Fruit fly (Drosophila melanogaster): ENCODE measurements around the gene neo.

neo gene

DNA sequence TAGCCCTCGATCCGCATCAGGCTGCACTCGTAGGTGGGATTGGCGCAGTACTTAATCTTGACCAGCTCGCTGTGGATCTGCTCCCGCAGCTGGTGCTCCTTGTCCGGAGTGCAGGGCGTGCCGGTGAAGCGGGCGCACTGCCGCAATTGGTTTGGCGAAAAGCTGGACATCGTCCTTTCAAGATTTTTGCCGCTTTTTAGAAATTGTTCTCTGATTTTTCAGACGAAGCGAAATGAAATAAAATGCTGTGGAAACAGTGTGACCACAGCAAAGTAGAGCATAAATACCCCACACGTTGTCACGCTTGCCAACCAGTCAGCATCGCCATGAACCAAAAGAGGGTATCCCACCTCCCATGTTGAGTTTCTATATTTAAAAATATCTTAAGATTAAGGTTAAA lies 38.3 kb downstream of the neo start, which contains the start of gene dgt1 (continued):
- TF ChIP-seq unc-4 (GFP tag; IDR thresholded peaks at IDR 0.05; ENCODE audit: partially characterized antibody) (0 out of 2 replicates have a peak, but pooled peaks have one; percentile 16), Hr78 (GFP tag; optimal IDR thresholded peaks at IDR 0.05) (no peak), trem (tag; optimal IDR thresholded peaks at IDR 0.05) (peak; percentile 41), CG11723 (GFP tag; optimal IDR thresholded peaks at IDR 0.05) (no peak), emc (GFP tag; optimal IDR thresholded peaks at IDR 0.05) (no peak), stwl (tag; optimal IDR thresholded peaks at IDR 0.05) (no peak), CG17361 (GFP tag; IDR thresholded peaks at IDR 0.05) (no peak), slou (GFP tag; optimal IDR thresholded peaks at IDR 0.05) (no peak), CG9797 (GFP tag; optimal IDR thresholded peaks at IDR 0.05) (peak; percentile 88), fd102C (GFP tag; optimal IDR thresholded peaks at IDR 0.05) (no peak), CG4617 (GFP tag; optimal IDR thresholded peaks at IDR 0.05; ENCODE audit: borderline replicate concordance) (peak; percentile 88), Myb (GFP tag; optimal IDR thresholded peaks at IDR 0.05) (peak; percentile 67), CG17612 (GFP tag; IDR thresholded peaks at IDR 0.05) (no peak), Poxn (GFP tag; IDR thresholded peaks at IDR 0.05) (no peak), sd (tag; optimal IDR thresholded peaks at IDR 0.05) (no peak), nmo (GFP tag; optimal IDR thresholded peaks at IDR 0.05) (peak; percentile 6), CkIIα-i1 (GFP tag; IDR thresholded peaks at IDR 0.05) (no peak), CG4820 (GFP tag; optimal IDR thresholded peaks at IDR 0.05) (no peak), dm (GFP tag; optimal IDR thresholded peaks at IDR 0.05) (peak; percentile 42), HmgZ (tag; optimal IDR thresholded peaks at IDR 0.05) (peak; percentile 63), Hr39 (optimal IDR thresholded peaks at IDR 0.05) (no peak), CG15696 (tag; optimal IDR thresholded peaks at IDR 0.05) (no peak), Bgb (GFP tag; IDR thresholded peaks at IDR 0.05; ENCODE audit: partially characterized antibody) (peak; percentile 11; the same call in 1 of the 2 replicates), tna (GFP tag; IDR thresholded peaks at IDR 0.05; ENCODE audit: partially characterized antibody) (peak; percentile 7; the same call in 1 of the 2 replicates), Optix (GFP tag; IDR thresholded peaks at IDR 0.05) (no peak), MESR4 (GFP tag; optimal IDR thresholded peaks at IDR 0.05) (peak; percentile 95), Dref (GFP tag; IDR thresholded peaks at IDR 0.05) (peak; percentile 29; the same call in 1 of the 2 replicates), Dad (GFP tag; optimal IDR thresholded peaks at IDR 0.05) (no peak), danr (GFP tag; IDR thresholded peaks at IDR 0.05) (no peak), tin (GFP tag; optimal IDR thresholded peaks at IDR 0.05) (no peak), Nf-YC (tag; optimal IDR thresholded peaks at IDR 0.05) (no peak), CG34376 (GFP tag; optimal IDR thresholded peaks at IDR 0.05) (peak; percentile 15), so (GFP tag; IDR thresholded peaks at IDR 0.05) (no peak), CG2116 (GFP tag; optimal IDR thresholded peaks at IDR 0.05) (peak; percentile 29), phol (tag; optimal IDR thresholded peaks at IDR 0.05) (peak; percentile 14), CG18011 (GFP tag; optimal IDR thresholded peaks at IDR 0.05) (no peak), sim (GFP tag; IDR thresholded peaks at IDR 0.05) (no peak), CG17328 (GFP tag; IDR thresholded peaks at IDR 0.05) (0 out of 2 replicates have a peak, but pooled peaks have one; percentile 10), BEAF-32 (GFP tag; optimal IDR thresholded peaks at IDR 0.05) (peak; percentile 38), HmgD (GFP tag; optimal IDR thresholded peaks at IDR 0.05) (peak; percentile 5), Sry-δ (GFP tag; optimal IDR thresholded peaks at IDR 0.05) (peak; percentile 20), lola (GFP tag; optimal IDR thresholded peaks at IDR 0.05) (no peak)

Data from whole organism, embryonic.